Fruit fly (Drosophila melanogaster): ENCODE data around the gene CG4822.

CG4822 gene

DNA sequence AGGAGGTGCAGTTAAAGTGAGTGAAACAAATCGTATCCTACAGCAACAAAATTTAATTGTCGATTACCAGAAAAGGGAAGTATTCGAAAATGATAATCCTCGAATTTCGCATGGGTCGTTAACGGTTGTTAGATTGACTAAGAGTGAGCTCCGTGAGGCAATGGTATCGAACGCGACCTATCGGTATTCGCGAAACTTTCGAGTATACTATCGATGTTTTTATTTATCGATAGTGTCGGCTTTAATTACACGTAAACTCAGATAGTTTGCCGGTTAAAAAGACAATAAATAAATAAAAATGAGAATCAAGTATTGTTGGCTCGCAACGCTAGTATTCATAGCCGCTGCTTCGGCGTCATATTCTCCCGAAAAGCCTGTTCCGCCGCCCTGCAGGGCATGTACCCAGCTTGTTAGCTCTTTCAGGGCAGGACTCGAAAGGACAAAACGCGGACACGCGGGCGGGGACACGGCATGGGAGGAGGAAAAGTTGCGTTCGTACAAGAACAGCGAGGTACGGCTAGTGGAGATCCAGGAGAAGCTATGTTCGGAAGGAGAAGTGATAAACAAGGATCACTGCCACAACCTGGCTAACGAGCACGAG is 19.3 kb downstream of the CG4822 start, which contains the start of gene Creld (continued):
- TF ChIP-seq Meics (GFP tag; optimal IDR thresholded peaks at IDR 0.05) (no peak), pros (GFP tag; optimal IDR thresholded peaks at IDR 0.05) (no peak), CG13287 (GFP tag; IDR thresholded peaks at IDR 0.05; ENCODE audit: partially characterized antibody) (peak; percentile 100), Hr3 (GFP tag; optimal IDR thresholded peaks at IDR 0.05) (no peak), crp (GFP tag; optimal IDR thresholded peaks at IDR 0.05) (no peak), Doc3 (GFP tag; IDR thresholded peaks at IDR 0.05; ENCODE audit: partially characterized antibody) (peak; percentile 100), CG17568 (GFP tag; optimal IDR thresholded peaks at IDR 0.05) (no peak), bigmax (GFP tag; optimal IDR thresholded peaks at IDR 0.05) (peak; percentile 16), CG13775 (GFP tag; optimal IDR thresholded peaks at IDR 0.05) (no peak), E2f1 (GFP tag; IDR thresholded peaks at IDR 0.05) (no peak), Lim3 (GFP tag; IDR thresholded peaks at IDR 0.05) (no peak), Awh (GFP tag; IDR thresholded peaks at IDR 0.05) (no peak), wek (GFP tag; optimal IDR thresholded peaks at IDR 0.05) (no peak), aop (GFP tag; IDR thresholded peaks at IDR 0.05) (no peak), CG2129 (GFP tag; IDR thresholded peaks at IDR 0.05; ENCODE audit: partially characterized antibody) (peak; percentile 100), rib (GFP tag; IDR thresholded peaks at IDR 0.05) (peak; percentile 35; the same call in 1 of the 2 replicates), Kr (GFP tag; optimal IDR thresholded peaks at IDR 0.05) (no peak), CG16813 (GFP tag; IDR thresholded peaks at IDR 0.05; ENCODE audit: partially characterized antibody) (peak; percentile 100), NC2α (GFP tag; optimal IDR thresholded peaks at IDR 0.05) (no peak), tna (GFP tag; IDR thresholded peaks at IDR 0.05; ENCODE audit: partially characterized antibody) (peak; percentile 100), danr (GFP tag; IDR thresholded peaks at IDR 0.05) (no peak), ATbp (GFP tag; optimal IDR thresholded peaks at IDR 0.05) (no peak), gsb (GFP tag; IDR thresholded peaks at IDR 0.05) (no peak), CG2116 (GFP tag; optimal IDR thresholded peaks at IDR 0.05) (peak; percentile 82), HHEX (GFP tag; optimal IDR thresholded peaks at IDR 0.05) (no peak), CG7987 (GFP tag; optimal IDR thresholded peaks at IDR 0.05) (peak; percentile 16), Blimp-1 (GFP tag; optimal IDR thresholded peaks at IDR 0.05) (no peak), slp2 (GFP tag; optimal IDR thresholded peaks at IDR 0.05) (no peak), yki (optimal IDR thresholded peaks at IDR 0.05) (no peak), CG4854 (GFP tag; optimal IDR thresholded peaks at IDR 0.05) (peak; percentile 29), CG2712 (tag; optimal IDR thresholded peaks at IDR 0.05) (no peak), CG12769 (tag; optimal IDR thresholded peaks at IDR 0.05) (no peak), lov (optimal IDR thresholded peaks at IDR 0.05) (no peak), lov (GFP tag; IDR thresholded peaks at IDR 0.05) (no peak), ara (GFP tag; IDR thresholded peaks at IDR 0.05) (no peak), otp (GFP tag; IDR thresholded peaks at IDR 0.05) (no peak), cwo (GFP tag; optimal IDR thresholded peaks at IDR 0.05) (no peak), nerfin-2 (GFP tag; IDR thresholded peaks at IDR 0.05; ENCODE audit: partially characterized antibody) (peak; percentile 99), CG14860 (GFP tag; IDR thresholded peaks at IDR 0.05; ENCODE audit: partially characterized antibody) (peak; percentile 100), CG7271 (tag; optimal IDR thresholded peaks at IDR 0.05) (no peak), CHES-1-like (GFP tag; optimal IDR thresholded peaks at IDR 0.05) (peak; percentile 14), Sin3A (optimal IDR thresholded peaks at IDR 0.05) (peak; percentile 60), pfk (GFP tag; optimal IDR thresholded peaks at IDR 0.05) (no peak), CG15514 (GFP tag; optimal IDR thresholded peaks at IDR 0.05) (peak; percentile 94), Dp (GFP tag; optimal IDR thresholded peaks at IDR 0.05) (peak; percentile 59), sens (GFP tag) (peak; percentile 65), Max (GFP tag; optimal IDR thresholded peaks at IDR 0.05) (peak; percentile 8), inv (GFP tag; IDR thresholded peaks at IDR 0.05; ENCODE audit: partially characterized antibody) (peak; percentile 99), fru (optimal IDR thresholded peaks at IDR 0.05) (no peak), MBD-R2 (GFP tag; IDR thresholded peaks at IDR 0.05) (peak; percentile 90)

Measured in whole organism, embryonic.